Worm (Caenorhabditis elegans) whole organism, L4 larva: ENCODE results near the gene AH10.4.

ENCODE experiments used
- F10B5.3 ChIP-seq: sonication (generic microtip); optimal IDR thresholded peaks from 2 replicates; lab custom pipeline; 2016; ENCODE audit warnings: mild to moderate bottlenecking, missing genetic modification characterization, missing compliant biosample characterization
- F44E2.7 ChIP-seq: fragments of 200-800 bp; sonication (Bioruptor generic); IDR thresholded peaks from 2 replicates; pipeline ENCODE4 v2.1.2; 2022; ENCODE audit warnings: missing genetic modification characterization, missing compliant biosample characterization
- T26A8.4 ChIP-seq: fragments of 200-800 bp; sonication (Bioruptor generic); IDR thresholded peaks from 2 replicates; pipeline ENCODE4 v1.3.6; 2022; ENCODE audit warnings: missing genetic modification characterization, missing compliant biosample characterization
- Y105C5A.15 ChIP-seq: fragments of 200-800 bp; sonication (Bioruptor generic); IDR thresholded peaks from 2 replicates; pipeline ENCODE4 v1.3.6; 2022; ENCODE audit warnings: missing genetic modification characterization, missing compliant biosample characterization
- ZK337.2 ChIP-seq: fragments of 200-800 bp; sonication (Bioruptor generic); IDR thresholded peaks from 2 replicates; pipeline ENCODE4 v1.3.6; 2022; ENCODE audit warnings: missing genetic modification reagents, missing genetic modification characterization, missing compliant biosample characterization
- ZK546.5 ChIP-seq, 2 experiments: sonication (generic microtip); optimal IDR thresholded peaks; 2 replicates each; lab custom pipeline; 2017; ENCODE audit warnings: missing biosample characterization in 2 of 2, missing genetic modification characterization in 2 of 2
- aha-1 ChIP-seq: fragments of 150-350 bp; peaks from one replicate; lab custom pipeline; 2014; ENCODE audit warnings: missing biosample characterization, missing genetic modification characterization
- ama-1 ChIP-seq: fragments of 150-350 bp; optimal IDR thresholded peaks from 2 replicates; lab custom pipeline; 2014; ENCODE audit warnings: inconsistent platforms, mixed read lengths
- ceh-44 ChIP-seq: fragments of 200-800 bp; sonication (Bioruptor generic); IDR thresholded peaks from 2 replicates; pipeline ENCODE4 v1.3.6; 2022; ENCODE audit warnings: missing genetic modification reagents, missing genetic modification characterization, missing compliant biosample characterization
- ceh-82 ChIP-seq: sonication (generic microtip); optimal IDR thresholded peaks from 2 replicates; lab custom pipeline; 2017; ENCODE audit warnings: missing biosample characterization, missing genetic modification characterization
- ces-1 ChIP-seq: fragments of 150-350 bp; sonication (generic microtip); optimal IDR thresholded peaks from 4 replicates; lab custom pipeline; 2014; ENCODE audit warnings: missing biosample characterization, missing genetic modification reagents, missing genetic modification characterization
- ctbp-1 ChIP-seq: fragments of 200-800 bp; sonication (Bioruptor generic); IDR thresholded peaks from 2 replicates; pipeline ENCODE4 v1.3.6; 2022; ENCODE audit warnings: missing genetic modification reagents, missing genetic modification characterization, missing compliant biosample characterization
- dmd-6 ChIP-seq: fragments of 200-800 bp; sonication (Bioruptor generic); IDR thresholded peaks from 2 replicates; pipeline ENCODE4 v1.3.6; 2022; ENCODE audit warnings: missing genetic modification reagents, missing genetic modification characterization, missing compliant biosample characterization
- dpl-1 ChIP-seq: fragments of 150-350 bp; optimal IDR thresholded peaks from 2 replicates; lab custom pipeline; 2014; ENCODE audit warnings: missing biosample characterization, missing genetic modification reagents, missing genetic modification characterization
- duxl-1 ChIP-seq: sonication (generic microtip); optimal IDR thresholded peaks from 2 replicates; lab custom pipeline; 2016; ENCODE audit warnings: mild to moderate bottlenecking, missing genetic modification characterization, moderate library complexity, missing compliant biosample characterization; ENCODE audit not compliant: poor library complexity
- egl-43 ChIP-seq: fragments of 200-800 bp; sonication (Bioruptor generic); IDR thresholded peaks from 2 replicates; pipeline ENCODE4 v1.3.6; 2022; ENCODE audit warnings: missing genetic modification reagents, missing genetic modification characterization, missing compliant biosample characterization
- fkh-10 ChIP-seq: fragments of 150-350 bp; optimal IDR thresholded peaks from 2 replicates; lab custom pipeline; 2014; ENCODE audit warnings: missing biosample characterization, missing genetic modification reagents, missing genetic modification characterization
- hif-1 ChIP-seq, 2 experiments: sonication (generic microtip); optimal IDR thresholded peaks; 2 replicates each; lab custom pipeline; 2016 to 2017; ENCODE audit warnings: missing compliant biosample characterization in 2 of 2, missing genetic modification characterization in 2 of 2, missing genetic modification reagents in 2 of 2, missing genotype in 2 of 2, mild to moderate bottlenecking in 1 of 2
- hlh-11 ChIP-seq: fragments of 200-800 bp; sonication (Bioruptor generic); optimal IDR thresholded peaks from 2 replicates; lab custom pipeline; 2018; ENCODE audit warnings: mild to moderate bottlenecking, missing genetic modification characterization, missing compliant biosample characterization
- hlh-30 ChIP-seq: sonication (generic microtip); optimal IDR thresholded peaks from 2 replicates; lab custom pipeline; 2017; ENCODE audit warnings: antibody characterized with exemption, mild to moderate bottlenecking, missing genetic modification characterization, missing compliant biosample characterization; ENCODE audit not compliant: insufficient read depth
- hmg-1.1 ChIP-seq: fragments of 200-800 bp; sonication (Bioruptor generic); IDR thresholded peaks from 2 replicates; pipeline ENCODE4 v1.3.6; 2022; ENCODE audit warnings: missing genetic modification reagents, missing genetic modification characterization, missing compliant biosample characterization
- lin-13 ChIP-seq: fragments of 150-350 bp; optimal IDR thresholded peaks from 2 replicates; lab custom pipeline; 2014; ENCODE audit warnings: missing biosample characterization, missing genetic modification reagents, missing genetic modification characterization
- lir-3 ChIP-seq: sonication (generic microtip); optimal IDR thresholded peaks from 2 replicates; lab custom pipeline; 2016; ENCODE audit warnings: mild to moderate bottlenecking, missing genetic modification characterization, missing compliant biosample characterization
- lsy-2 ChIP-seq, 2 experiments: fragments of 150-350 bp in 1 of 2; sonication (generic microtip) in 1 of 2; optimal IDR thresholded peaks; 2 replicates each; lab custom pipeline; 2014 to 2017; ENCODE audit warnings: missing biosample characterization in 2 of 2, missing genetic modification characterization in 2 of 2
- madf-9 ChIP-seq: fragments of 200-800 bp; sonication (Bioruptor generic); conservative IDR thresholded peaks from 2 replicates; pipeline ENCODE4 v1.3.6; 2022; ENCODE audit warnings: missing genetic modification reagents, missing genetic modification characterization, missing compliant biosample characterization
- mdl-1 ChIP-seq, 2 experiments: fragments of 150-350 bp in 1 of 2; sonication (generic microtip) in 1 of 2; optimal IDR thresholded peaks; 2 replicates each; lab custom pipeline; 2014 to 2017; ENCODE audit warnings: missing biosample characterization in 2 of 2, missing genetic modification characterization in 2 of 2
- mep-1 ChIP-seq: fragments of 150-350 bp; sonication (generic microtip); optimal IDR thresholded peaks from 3 replicates; lab custom pipeline; 2014; ENCODE audit warnings: missing biosample characterization, missing genetic modification characterization
- mes-2 ChIP-seq: sonication (generic microtip); optimal IDR thresholded peaks from 2 replicates; lab custom pipeline; 2016; ENCODE audit warnings: missing genotype, mild to moderate bottlenecking, missing genetic modification characterization, missing compliant biosample characterization; ENCODE audit not compliant: poor library complexity, severe bottlenecking
- mxl-2 ChIP-seq: fragments of 200-800 bp; sonication (Bioruptor generic); conservative IDR thresholded peaks from 2 replicates; pipeline ENCODE4 v1.3.6; 2022; ENCODE audit warnings: missing genetic modification reagents, missing genetic modification characterization, missing compliant biosample characterization
- mxl-3 ChIP-seq: fragments of 200-800 bp; sonication (Bioruptor generic); optimal IDR thresholded peaks from 2 replicates; lab custom pipeline; 2018; ENCODE audit warnings: mild to moderate bottlenecking, missing genetic modification characterization, missing compliant biosample characterization
- nhr-102 ChIP-seq: sonication (generic microtip); optimal IDR thresholded peaks from 2 replicates; lab custom pipeline; 2016; ENCODE audit warnings: mild to moderate bottlenecking, missing genetic modification characterization, moderate library complexity, missing compliant biosample characterization
- nhr-11 ChIP-seq: fragments of 150-350 bp; optimal IDR thresholded peaks from 2 replicates; lab custom pipeline; 2014; ENCODE audit warnings: missing biosample characterization, missing genetic modification characterization
- nhr-237 ChIP-seq: sonication (generic microtip); optimal IDR thresholded peaks from 2 replicates; lab custom pipeline; 2017; ENCODE audit warnings: missing biosample characterization, missing genetic modification characterization
- nhr-25 ChIP-seq: sonication (generic microtip); optimal IDR thresholded peaks from 2 replicates; lab custom pipeline; 2017; ENCODE audit warnings: missing genetic modification characterization, mild to moderate bottlenecking, missing compliant biosample characterization, antibody characterized with exemption, moderate library complexity, borderline replicate concordance; ENCODE audit not compliant: insufficient read depth
- nhr-28 ChIP-seq: fragments of 150-350 bp; optimal IDR thresholded peaks from 2 replicates; lab custom pipeline; 2014; ENCODE audit warnings: missing biosample characterization, missing genetic modification characterization
- nhr-48 ChIP-seq: sonication (generic microtip); optimal IDR thresholded peaks from 2 replicates; lab custom pipeline; 2016; ENCODE audit warnings: mild to moderate bottlenecking, missing genetic modification characterization, missing compliant biosample characterization
- nhr-6 ChIP-seq: fragments of 150-350 bp; optimal IDR thresholded peaks from 2 replicates; lab custom pipeline; 2014; ENCODE audit warnings: missing biosample characterization, missing genetic modification characterization
- snpc-1.2 ChIP-seq: fragments of 200-800 bp; sonication (Bioruptor generic); IDR thresholded peaks from 2 replicates; pipeline ENCODE4 v1.3.6; 2022; ENCODE audit warnings: missing genetic modification reagents, missing genetic modification characterization, missing compliant biosample characterization
- snpc-4 ChIP-seq: fragments of 150-350 bp; optimal IDR thresholded peaks from 2 replicates; lab custom pipeline; 2014; ENCODE audit warnings: missing biosample characterization, missing genetic modification characterization
- spr-3 ChIP-seq: fragments of 200-800 bp; sonication (Bioruptor generic); optimal IDR thresholded peaks from 2 replicates; lab custom pipeline; 2018; ENCODE audit warnings: mild to moderate bottlenecking, missing genetic modification characterization, missing compliant biosample characterization
- unc-62 ChIP-seq, 3 experiments: fragments of 150-350 bp in 1 of 3; sonication (generic microtip); optimal IDR thresholded peaks in 2 of 3; peaks in 1 of 3; 1 replicate in 1 of 3; 2 replicates in 2 of 3; lab custom pipeline; 2014 to 2017; ENCODE audit warnings: missing biosample characterization in 3 of 3, missing genetic modification characterization in 3 of 3, missing genetic modification reagents in 3 of 3, missing genotype in 1 of 3
- ztf-11 ChIP-seq: fragments of 150-350 bp; optimal IDR thresholded peaks from 2 replicates; lab custom pipeline; 2014; ENCODE audit warnings: missing biosample characterization, missing genetic modification characterization

The AH10.4 gene

DNA sequence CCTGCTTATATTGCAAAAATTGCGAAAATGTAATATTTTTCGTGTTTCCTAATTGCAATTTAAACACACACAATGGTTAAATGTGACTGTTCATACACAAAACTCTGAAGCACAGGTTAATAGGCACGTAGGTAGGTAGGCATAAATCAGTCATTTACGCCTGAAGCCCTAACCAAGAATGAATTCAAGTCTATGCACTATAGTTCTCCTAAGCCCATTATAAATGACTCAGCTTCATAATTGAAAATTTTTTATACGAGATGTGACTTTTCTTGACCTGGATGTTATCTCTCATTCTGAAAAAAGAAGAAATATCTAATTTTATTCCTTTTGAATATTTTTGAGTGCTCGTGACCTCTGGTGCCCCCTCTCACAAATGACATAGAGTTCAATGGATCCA is 4.2 kb upstream of the AH10.4 start:
- TF ChIP-seq duxl-1 (tag; lab: Kevin White, UChicago) (no peak), unc-62 (GFP tag; optimal IDR thresholded peaks at IDR 0.05 in 1 of 2; lab: Kevin White, UChicago) (peak in 1 of 2 experiments; percentile 92), unc-62 (tag; optimal IDR thresholded peaks at IDR 0.05; lab: Kevin White, UChicago) (no peak)

DNA sequence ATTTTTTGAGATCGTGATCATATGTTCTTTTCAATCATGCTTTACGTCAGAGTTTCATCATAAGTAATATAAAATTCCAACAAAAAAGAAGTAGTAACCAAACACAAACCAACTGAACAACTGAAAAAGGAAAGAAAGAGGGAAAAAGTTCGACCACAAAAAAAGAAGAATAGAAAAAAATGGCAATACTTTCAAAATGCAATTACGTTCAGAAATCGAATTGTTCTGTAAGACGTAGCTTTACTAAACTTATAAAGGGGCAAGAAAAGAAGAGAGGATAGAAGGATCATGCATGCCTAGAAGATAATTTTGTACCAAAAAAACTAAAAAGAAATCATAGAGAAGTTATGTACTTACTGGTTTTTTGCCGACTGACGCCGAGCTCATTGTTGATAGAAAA is 3.1 kb upstream of the AH10.4 start:
- no peak for TF ChIP-seq ZK546.5 (tag; optimal IDR thresholded peaks at IDR 0.05; lab: Kevin White, UChicago)
- TF ChIP-seq spr-3 (GFP tag; lab: Kevin White, UChicago) = no peak
- no peak for TF ChIP-seq F10B5.3 (tag; lab: Kevin White, UChicago)
- no peak for TF ChIP-seq ceh-82 (tag; lab: Kevin White, UChicago)
- peak; percentile 96 for TF ChIP-seq ces-1 (GFP tag; lab: Kevin White, UChicago)
- no peak for TF ChIP-seq ceh-44 (GFP tag; lab: Robert Waterston, UW)
- TF ChIP-seq ztf-11 (tag; lab: Kevin White, UChicago) = no peak
- TF ChIP-seq lsy-2 (tag; optimal IDR thresholded peaks at IDR 0.05; lab: Kevin White, UChicago) = peak in 1 of 2 experiments; percentile 4
- no peak for TF ChIP-seq hif-1 (tag; optimal IDR thresholded peaks at IDR 0.05; lab: Kevin White, UChicago)
- no peak for TF ChIP-seq ZK337.2 (GFP tag; lab: Robert Waterston, UW)
- peak; percentile 82 for TF ChIP-seq fkh-10 (GFP tag; lab: Kevin White, UChicago)
- no peak for TF ChIP-seq mes-2 (tag; lab: Kevin White, UChicago)
- TF ChIP-seq ctbp-1 (GFP tag; lab: Robert Waterston, UW) = 0 out of 2 replicates have a peak, but pooled peaks have one; percentile 8
- TF ChIP-seq snpc-1.2 (GFP tag; lab: Robert Waterston, UW) = no peak
- TF ChIP-seq nhr-6 (tag; lab: Kevin White, UChicago) = no peak
- no peak for TF ChIP-seq snpc-4 (tag; lab: Kevin White, UChicago)
- TF ChIP-seq Y105C5A.15 (GFP tag; lab: Robert Waterston, UW) = no peak
- no peak for TF ChIP-seq nhr-102

DNA sequence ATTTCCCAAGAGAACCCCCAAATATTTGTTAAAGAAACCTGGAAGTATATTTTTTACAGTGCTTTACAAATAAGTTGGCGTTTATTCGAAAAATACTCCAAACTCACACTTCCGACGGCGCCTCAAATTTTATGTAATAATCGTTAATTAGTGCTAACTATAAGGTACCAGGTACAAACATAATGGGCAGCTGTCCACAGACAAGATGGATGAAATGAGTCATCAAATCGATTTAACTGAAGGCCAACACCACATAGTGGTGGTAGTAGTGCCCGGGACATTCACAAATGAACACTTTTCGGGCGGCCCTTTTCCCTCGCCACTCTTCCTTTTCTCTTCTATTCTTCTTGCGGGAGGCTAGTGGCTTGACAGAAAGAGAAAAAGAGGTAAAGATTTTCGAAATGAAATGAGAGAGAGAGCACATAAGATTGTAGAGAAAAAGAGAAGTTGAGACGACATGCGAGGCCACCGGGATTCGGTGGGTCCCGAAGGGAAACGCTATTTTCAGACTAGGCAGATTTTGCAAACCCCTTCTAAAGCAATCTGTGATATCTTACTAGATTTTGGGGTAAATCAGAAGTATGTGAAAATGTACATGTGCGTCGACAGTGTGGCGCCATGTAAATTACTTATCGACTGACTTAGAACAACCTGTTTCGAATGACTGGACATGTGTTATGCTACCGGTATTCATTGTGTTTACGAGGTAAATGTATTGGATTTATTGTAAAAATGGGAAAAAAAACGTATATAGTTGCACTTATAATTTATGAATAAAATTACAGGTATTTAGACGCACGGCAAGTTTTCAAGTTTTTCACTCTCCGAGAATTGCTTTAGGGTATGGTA is 1.8 kb upstream of the AH10.4 start:
- no peak for TF ChIP-seq mxl-2 (GFP tag; lab: Robert Waterston, UW)
- no peak for TF ChIP-seq F44E2.7
- TF ChIP-seq egl-43 (GFP tag; lab: Robert Waterston, UW) = no peak
- no peak for TF ChIP-seq nhr-48 (tag; lab: Kevin White, UChicago)
- peak; percentile 24 for TF ChIP-seq mep-1 (tag; lab: Kevin White, UChicago)
- no peak for TF ChIP-seq lin-13 (GFP tag; lab: Kevin White, UChicago)
- TF ChIP-seq nhr-6 (tag; lab: Kevin White, UChicago) = peak; percentile 61
- TF ChIP-seq nhr-237 = no peak
- no peak for TF ChIP-seq dpl-1 (GFP tag; lab: Kevin White, UChicago)
- TF ChIP-seq nhr-25 (tag; lab: Kevin White, UChicago) = peak; percentile 10
- no peak for TF ChIP-seq ceh-82 (tag; lab: Kevin White, UChicago)
- TF ChIP-seq hlh-11 = peak; percentile 10
- no peak for TF ChIP-seq lir-3
- peak; percentile 67 for TF ChIP-seq aha-1 (tag; lab: Kevin White, UChicago)

DNA sequence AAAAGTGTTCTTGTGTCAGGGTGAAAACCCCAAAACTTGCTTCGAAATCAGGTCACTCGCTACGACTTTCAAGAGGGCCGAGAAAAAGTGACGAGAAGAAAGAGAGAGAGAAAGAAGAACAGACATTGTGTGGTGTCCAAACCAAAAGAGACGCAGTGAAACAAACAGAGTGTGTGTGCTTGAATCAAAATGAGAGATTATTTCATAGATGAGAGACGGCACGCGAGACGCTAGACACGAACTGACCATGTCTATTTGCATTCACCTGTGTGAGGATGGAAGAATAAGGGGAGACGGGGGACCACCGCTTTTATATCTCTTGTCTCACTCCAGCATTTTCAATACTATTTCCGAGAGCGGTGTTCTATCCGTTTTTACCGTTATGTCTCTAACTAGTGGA is 1.5 kb downstream of the AH10.4 start:
- TF ChIP-seq hlh-30 (tag; lab: Kevin White, UChicago) (peak; percentile 75), lir-3 (no peak), aha-1 (tag; lab: Kevin White, UChicago) (peak; percentile 84), unc-62 (GFP tag; optimal IDR thresholded peaks at IDR 0.05 in 1 of 2; lab: Kevin White, UChicago) (peak in 1 of 2 experiments; percentile 74), unc-62 (tag; optimal IDR thresholded peaks at IDR 0.05; lab: Kevin White, UChicago) (no peak), nhr-28 (tag; lab: Kevin White, UChicago) (peak; percentile 83), nhr-6 (tag; lab: Kevin White, UChicago) (peak; percentile 97), dmd-6 (GFP tag; lab: Robert Waterston, UW) (peak; percentile 68), mxl-3 (GFP tag; lab: Kevin White, UChicago) (peak; percentile 81), hif-1 (tag; optimal IDR thresholded peaks at IDR 0.05; lab: Kevin White, UChicago) (no peak), nhr-102 (peak; percentile 4), madf-9 (GFP tag; lab: Robert Waterston, UW) (no peak), hmg-1.1 (peak; percentile 62), nhr-48 (tag; lab: Kevin White, UChicago) (peak; percentile 53), nhr-11 (tag; lab: Kevin White, UChicago) (peak; percentile 54), mep-1 (tag; lab: Kevin White, UChicago) (peak; percentile 78), mdl-1 (tag; optimal IDR thresholded peaks at IDR 0.05; lab: Kevin White, UChicago) (peak; percentile 53 to 90), ama-1 (no peak), dpl-1 (GFP tag; lab: Kevin White, UChicago) (peak; percentile 48), T26A8.4 (peak; percentile 35; the same call in 1 of the 2 replicates)
